Worm (Caenorhabditis elegans): ENCODE measurements around the gene F20D12.12.

Gene F20D12.12

ce11 chrIV:7931873-7932272 is 15.4 kb upstream of the F20D12.12 start:
- TF ChIP-seq egl-5 (tag; optimal IDR thresholded peaks at IDR 0.05) = no peak
- TF ChIP-seq R02D3.7 (tag; optimal IDR thresholded peaks at IDR 0.05) = no peak
- TF ChIP-seq lin-39 (tag; optimal IDR thresholded peaks at IDR 0.05) = no peak

- TF ChIP-seq pha-4 (tag; optimal IDR thresholded peaks at IDR 0.05) (no peak), elt-3 (tag; optimal IDR thresholded peaks at IDR 0.05) (no peak), mml-1 (tag; optimal IDR thresholded peaks at IDR 0.05) (no peak), ceh-9 (tag; optimal IDR thresholded peaks at IDR 0.05) (no peak), unc-39 (tag; optimal IDR thresholded peaks at IDR 0.05) (no peak), egl-5 (tag; optimal IDR thresholded peaks at IDR 0.05) (no peak), nhr-67 (tag; optimal IDR thresholded peaks at IDR 0.05) (no peak), ceh-28 (tag; optimal IDR thresholded peaks at IDR 0.05) (no peak)
Measured at ce11 chrIV:7933733-7934132, 13.5 kb upstream of the F20D12.12 start, which contains the start of gene bbs-2. Gene bbs-2 (plus strand): TSS chrIV:7934033.

- TF ChIP-seq lsy-12 (tag; optimal IDR thresholded peaks at IDR 0.05) (no peak), zag-1 (tag; optimal IDR thresholded peaks at IDR 0.05) (no peak), tbx-2 (tag; optimal IDR thresholded peaks at IDR 0.05) (no peak), fkh-2 (tag; optimal IDR thresholded peaks at IDR 0.05) (no peak), nhr-67 (tag; optimal IDR thresholded peaks at IDR 0.05) (no peak), elt-2 (tag; optimal IDR thresholded peaks at IDR 0.05) (no peak), elt-1 (tag; optimal IDR thresholded peaks at IDR 0.05) (no peak), nhr-12 (tag; optimal IDR thresholded peaks at IDR 0.05) (no peak), ceh-82 (tag; optimal IDR thresholded peaks at IDR 0.05) (no peak), daf-12 (tag; optimal IDR thresholded peaks at IDR 0.05) (no peak)
Measured at ce11 chrIV:7938834-7939233, 8.4 kb upstream of the F20D12.12 start, which contains the start of gene F20D12.7. Gene F20D12.7 (minus strand): TSS chrIV:7938934.

ce11 chrIV:7940919-7941318 is 6.3 kb upstream of the F20D12.12 start, which contains the start of gene exc-9:
Gene exc-9 (minus strand): TSS chrIV:7941019.
- TF ChIP-seq unc-39 (tag; optimal IDR thresholded peaks at IDR 0.05) (no peak), sea-2 (GFP tag; optimal IDR thresholded peaks at IDR 0.05) (no peak), ceh-9 (tag; optimal IDR thresholded peaks at IDR 0.05) (no peak), daf-12 (tag; optimal IDR thresholded peaks at IDR 0.05) (no peak), aly-2 (tag; optimal IDR thresholded peaks at IDR 0.05) (no peak), fkh-2 (tag; optimal IDR thresholded peaks at IDR 0.05) (no peak), elt-1 (tag; optimal IDR thresholded peaks at IDR 0.05) (no peak), mml-1 (tag; optimal IDR thresholded peaks at IDR 0.05) (no peak), fos-1 (tag; optimal IDR thresholded peaks at IDR 0.05) (no peak)

ce11 chrIV:7943272-7943671 is 4.0 kb upstream of the F20D12.12 start:
- no peak for TF ChIP-seq fos-1 (tag; optimal IDR thresholded peaks at IDR 0.05)
- TF ChIP-seq nhr-76 (tag; optimal IDR thresholded peaks at IDR 0.05) = no peak
- peak; percentile 19 for TF ChIP-seq lin-39 (tag; optimal IDR thresholded peaks at IDR 0.05)
- TF ChIP-seq nhr-67 (tag; optimal IDR thresholded peaks at IDR 0.05) = no peak
- TF ChIP-seq jun-1 (tag; optimal IDR thresholded peaks at IDR 0.05) = no peak
- no peak for TF ChIP-seq egl-27 (tag; optimal IDR thresholded peaks at IDR 0.05)
- TF ChIP-seq ceh-16 (tag; optimal IDR thresholded peaks at IDR 0.05) = no peak
- peak; percentile 76 for TF ChIP-seq nhr-25 (tag; optimal IDR thresholded peaks at IDR 0.05)
- no peak for TF ChIP-seq ceh-9 (tag; optimal IDR thresholded peaks at IDR 0.05)
- peak; percentile 33 for TF ChIP-seq nfya-1 (tag; optimal IDR thresholded peaks at IDR 0.05; ENCODE audit: insufficient read depth)
- TF ChIP-seq unc-62 (GFP tag; optimal IDR thresholded peaks at IDR 0.05) = no peak
- TF ChIP-seq fkh-2 (tag; optimal IDR thresholded peaks at IDR 0.05) = no peak
- no peak for TF ChIP-seq nhr-43 (tag; optimal IDR thresholded peaks at IDR 0.05; ENCODE audit: poor library complexity, severe bottlenecking)
- TF ChIP-seq sea-2 (GFP tag; optimal IDR thresholded peaks at IDR 0.05) = no peak
- no peak for TF ChIP-seq ztf-11 (tag; optimal IDR thresholded peaks at IDR 0.05)
- no peak for TF ChIP-seq ZK546.5 (tag; optimal IDR thresholded peaks at IDR 0.05)
- TF ChIP-seq pha-4 (tag; optimal IDR thresholded peaks at IDR 0.05) = no peak
- no peak for TF ChIP-seq elt-2 (tag; optimal IDR thresholded peaks at IDR 0.05)
- no peak for TF ChIP-seq lsy-12 (tag; optimal IDR thresholded peaks at IDR 0.05)
- no peak for TF ChIP-seq daf-12 (tag; optimal IDR thresholded peaks at IDR 0.05)
- TF ChIP-seq nhr-11 (tag; optimal IDR thresholded peaks at IDR 0.05) = no peak
- TF ChIP-seq R02D3.7 (tag; optimal IDR thresholded peaks at IDR 0.05) = no peak
- TF ChIP-seq lin-15B (tag; optimal IDR thresholded peaks at IDR 0.05) = no peak
- TF ChIP-seq snpc-4 (tag; optimal IDR thresholded peaks at IDR 0.05) = no peak
- peak; percentile 9 for TF ChIP-seq nhr-23 (tag; optimal IDR thresholded peaks at IDR 0.05)
- no peak for TF ChIP-seq aly-2 (tag; optimal IDR thresholded peaks at IDR 0.05)
- TF ChIP-seq skn-1 (tag; optimal IDR thresholded peaks at IDR 0.05) = no peak
- no peak for TF ChIP-seq nhr-237 (tag; optimal IDR thresholded peaks at IDR 0.05)
- no peak for TF ChIP-seq pqm-1 (tag; optimal IDR thresholded peaks at IDR 0.05)
- TF ChIP-seq unc-39 (tag; optimal IDR thresholded peaks at IDR 0.05) = no peak
- TF ChIP-seq ama-1 (optimal IDR thresholded peaks at IDR 0.05) = no peak
- TF ChIP-seq egl-5 (tag; optimal IDR thresholded peaks at IDR 0.05) = no peak
- TF ChIP-seq zag-1 (tag; optimal IDR thresholded peaks at IDR 0.05) = no peak
- TF ChIP-seq mdl-1 (tag; optimal IDR thresholded peaks at IDR 0.05) = no peak
